Fruit fly (Drosophila melanogaster) ovary, adult (tissue): ENCODE measurements around the gene Ubc2.

Source experiments
- CG17801 ChIP-seq: fragments of 200-800 bp; optimal IDR thresholded peaks from 2 replicates; lab custom pipeline; 2019; ENCODE audit warnings: missing biosample characterization, mild to moderate bottlenecking, missing genetic modification characterization, moderate library complexity; ENCODE audit not compliant: partially characterized antibody

Gene Ubc2

dm6 chr2L:10757038-10757685 lies 10.6 kb downstream of the Ubc2 start:
- TF ChIP-seq CG17801, result no peak

- peak; percentile 51 for TF ChIP-seq CG17801
Observed at dm6 chr2L:10756049-10756448, 11.8 kb downstream of the Ubc2 start, which contains the start of gene CG17124. CG17124 (minus strand) TSS chr2L:10756325.

- no peak for TF ChIP-seq CG17801
Observed at dm6 chr2L:10754599-10754998, 13.2 kb downstream of the Ubc2 start.

dm6 chr2L:10753618-10754017 lies 14.2 kb downstream of the Ubc2 start:
- TF ChIP-seq CG17801, result no peak

dm6 chr2L:10752668-10753067 lies 15.1 kb downstream of the Ubc2 start:
- no peak for TF ChIP-seq CG17801

- no peak for TF ChIP-seq CG17801
Observed at dm6 chr2L:10751879-10752620, 15.8 kb downstream of the Ubc2 start.

- TF ChIP-seq CG17801, result no peak
Observed at dm6 chr2L:10750915-10751612, 16.7 kb downstream of the Ubc2 start.

dm6 chr2L:10749607-10750467 lies 18.0 kb downstream of the Ubc2 start:
- no peak for TF ChIP-seq CG17801

dm6 chr2L:10748218-10748617 lies 19.6 kb downstream of the Ubc2 start:
- no peak for TF ChIP-seq CG17801

dm6 chr2L:10743714-10744113 lies 24.1 kb downstream of the Ubc2 start, which contains the start of gene CG6729:
CG6729 (minus strand) TSS chr2L:10743935.
- TF ChIP-seq CG17801, result no peak

- TF ChIP-seq CG17801, result peak; percentile 80
Observed at dm6 chr2L:10736993-10737756, 30.6 kb downstream of the Ubc2 start, which contains the start of the genes Vha16-5 and CG12299. Vha16-5 (minus strand) TSS chr2L:10737043. CG12299 (plus strand) TSS chr2L:10737345.

dm6 chr2L:10735923-10736322 lies 31.9 kb downstream of the Ubc2 start, which contains the start of gene Nup107:
Nup107 (minus strand) TSS chr2L:10736071.
- no peak for TF ChIP-seq CG17801

- peak; percentile 51 for TF ChIP-seq CG17801
Observed at dm6 chr2L:10732343-10732808, 35.4 kb downstream of the Ubc2 start, which contains the start of the genes EMC3 and Dpy-30L1. EMC3 (minus strand) TSS chr2L:10732423. Dpy-30L1 (plus strand) TSS chr2L:10732653.

- TF ChIP-seq CG17801, result no peak
Observed at dm6 chr2L:10729955-10730354, 37.9 kb downstream of the Ubc2 start, which contains the start of gene CG17118. CG17118 (plus strand) TSS chr2L:10730255.

- no peak for TF ChIP-seq CG17801
Observed at dm6 chr2L:10728751-10729150, 39.1 kb downstream of the Ubc2 start, which contains the start of gene CG6443. CG6443 (plus strand) TSS chr2L:10728978.
